Worm (Caenorhabditis elegans) whole organism, L1 larva: ENCODE results near the gene Y11D7A.9.

Experiments
- aly-2 ChIP-seq: fragments of 150-350 bp; optimal IDR thresholded peaks from 2 replicates; lab custom pipeline; 2014; ENCODE audit warnings: missing biosample characterization, missing genetic modification characterization
- egl-27 ChIP-seq, 2 experiments: fragments of 150-350 bp in 1 of 2; sonication (generic microtip); optimal IDR thresholded peaks; 3 replicates each; lab custom pipeline; 2017 to 2018; ENCODE audit warnings: missing biosample characterization in 2 of 2, missing genetic modification characterization in 2 of 2, missing genetic modification reagents in 2 of 2
- fos-1 ChIP-seq: fragments of 150-350 bp; optimal IDR thresholded peaks from 2 replicates; lab custom pipeline; 2014; ENCODE audit warnings: missing biosample characterization, missing genetic modification characterization
- hlh-4 ChIP-seq: sonication (generic microtip); optimal IDR thresholded peaks from 2 replicates; lab custom pipeline; 2016; ENCODE audit warnings: mild to moderate bottlenecking, missing genetic modification characterization, missing compliant biosample characterization
- mdl-1 ChIP-seq, 2 experiments: fragments of 150-350 bp; optimal IDR thresholded peaks; 2 replicates each; lab custom pipeline; 2014 to 2017; ENCODE audit warnings: missing biosample characterization in 2 of 2, missing genetic modification characterization in 2 of 2, inconsistent platforms in 1 of 2
- nhr-19 ChIP-seq: fragments of 200-800 bp; sonication (Bioruptor generic); conservative IDR thresholded peaks from 2 replicates; pipeline ENCODE4 v1.3.6; 2022; ENCODE audit warnings: missing genetic modification characterization, missing compliant biosample characterization
- nhr-237 ChIP-seq: fragments of 150-350 bp; optimal IDR thresholded peaks from 2 replicates; lab custom pipeline; 2014; ENCODE audit warnings: missing biosample characterization, missing genetic modification characterization
- nhr-77 ChIP-seq: fragments of 150-350 bp; optimal IDR thresholded peaks from 2 replicates; lab custom pipeline; 2014; ENCODE audit warnings: missing biosample characterization, missing genetic modification characterization
- pag-3 ChIP-seq: sonication (generic microtip); optimal IDR thresholded peaks from 2 replicates; lab custom pipeline; 2017; ENCODE audit warnings: missing genetic modification characterization, mild to moderate bottlenecking, missing compliant biosample characterization, antibody characterized with exemption, borderline replicate concordance; ENCODE audit not compliant: insufficient read depth
- snpc-4 ChIP-seq: fragments of 150-350 bp; optimal IDR thresholded peaks from 2 replicates; lab custom pipeline; 2014; ENCODE audit warnings: missing biosample characterization, missing genetic modification characterization
- tbx-2 ChIP-seq: sonication (generic microtip); optimal IDR thresholded peaks from 2 replicates; lab custom pipeline; 2016; ENCODE audit warnings: missing genetic modification characterization, missing compliant biosample characterization
- unc-62 ChIP-seq: fragments of 150-350 bp; optimal IDR thresholded peaks from 2 replicates; lab custom pipeline; 2014; ENCODE audit warnings: missing biosample characterization, missing genetic modification reagents, missing genetic modification characterization

DNA sequence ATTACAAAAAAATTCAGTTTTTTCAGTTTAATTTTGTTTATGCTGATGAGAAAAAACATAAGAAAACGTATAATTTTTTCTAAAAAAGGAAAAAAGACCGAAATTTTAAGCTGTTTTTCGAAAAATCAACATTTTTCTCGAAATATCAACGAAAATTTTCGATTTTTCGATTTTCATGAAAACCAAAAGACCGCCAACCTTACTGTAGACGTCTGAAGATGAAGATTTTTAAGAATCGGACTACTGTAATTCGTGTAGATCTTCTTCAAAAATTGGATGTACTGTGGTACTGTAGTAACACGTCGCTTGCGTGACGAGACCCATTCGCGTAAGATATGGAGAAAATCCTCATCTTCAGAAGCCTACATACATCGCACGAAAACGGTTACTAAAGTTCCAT, 45.1 kb downstream of the Y11D7A.9 start:
- TF ChIP-seq nhr-19 (GFP tag; lab: Robert Waterston, UW) (no peak), nhr-237 (tag; lab: Kevin White, UChicago) (no peak), nhr-77 (tag; lab: Kevin White, UChicago) (no peak), snpc-4 (no peak), unc-62 (no peak), mdl-1 (tag; optimal IDR thresholded peaks at IDR 0.05; lab: Kevin White, UChicago) (no peak), pag-3 (tag; lab: Kevin White, UChicago) (no peak), egl-27 (tag; optimal IDR thresholded peaks at IDR 0.05; lab: Kevin White, UChicago) (no peak), aly-2 (tag; lab: Kevin White, UChicago) (no peak), hlh-4 (tag; lab: Kevin White, UChicago) (no peak), tbx-2 (no peak), fos-1 (tag; lab: Kevin White, UChicago) (no peak)
